Worm (Caenorhabditis elegans) whole organism, early embryonic: Measurements from ENCODE around the gene srv-10.
"Not testable (repeated sequence)": the region's sequence is repeated elsewhere in the genome, so short reads cannot be mapped to it uniquely, and the experiment has no call there.

Experiments
- B0310.2 ChIP-seq: sonication (generic microtip); optimal IDR thresholded peaks from 2 replicates; lab custom pipeline; 2016; ENCODE audit warnings: mild to moderate bottlenecking, missing genetic modification characterization, missing compliant biosample characterization
- F13C5.2 ChIP-seq: sonication (generic microtip); optimal IDR thresholded peaks from 2 replicates; lab custom pipeline; 2017; ENCODE audit warnings: mild to moderate bottlenecking, missing genetic modification characterization, inconsistent platforms, missing compliant biosample characterization
- aly-1 ChIP-seq: sonication (generic microtip); optimal IDR thresholded peaks from 2 replicates; lab custom pipeline; 2016; ENCODE audit warnings: missing genetic modification characterization, missing compliant biosample characterization
- ama-1 ChIP-seq: fragments of 150-350 bp; optimal IDR thresholded peaks from 2 replicates; lab custom pipeline; 2014
- ceh-13 ChIP-seq: fragments of 200-800 bp; sonication (Bioruptor generic); optimal IDR thresholded peaks from 2 replicates; lab custom pipeline; 2018; ENCODE audit warnings: mild to moderate bottlenecking, missing genetic modification characterization, missing compliant biosample characterization
- ceh-36 ChIP-seq: sonication (generic microtip); optimal IDR thresholded peaks from 2 replicates; lab custom pipeline; 2016; ENCODE audit warnings: missing genetic modification characterization, inconsistent platforms, missing compliant biosample characterization
- ets-7 ChIP-seq: sonication (generic microtip); optimal IDR thresholded peaks from 2 replicates; lab custom pipeline; 2016; ENCODE audit warnings: missing genotype, missing genetic modification characterization, missing compliant biosample characterization
- flt-1 ChIP-seq: fragments of 200-800 bp; sonication (Bioruptor generic); IDR thresholded peaks from 2 replicates; pipeline ENCODE4 v1.3.6; 2022; ENCODE audit warnings: missing genetic modification characterization, missing compliant biosample characterization
- hmbx-1 ChIP-seq: sonication (generic microtip); optimal IDR thresholded peaks from 2 replicates; lab custom pipeline; 2016; ENCODE audit warnings: mild to moderate bottlenecking, missing genetic modification characterization, missing compliant biosample characterization
- hmg-4 ChIP-seq: fragments of 200-800 bp; sonication (Bioruptor generic); optimal IDR thresholded peaks from 2 replicates; lab custom pipeline; 2018; ENCODE audit warnings: mild to moderate bottlenecking, missing genetic modification characterization, missing compliant biosample characterization
- hnd-1 ChIP-seq: sonication (generic microtip); optimal IDR thresholded peaks from 2 replicates; lab custom pipeline; 2016; ENCODE audit warnings: missing genetic modification characterization, missing compliant biosample characterization
- pes-1 ChIP-seq: fragments of 200-800 bp; sonication (Bioruptor generic); IDR thresholded peaks from 2 replicates; pipeline ENCODE4 v1.3.6; 2022; ENCODE audit warnings: missing genetic modification reagents, missing genetic modification characterization, missing compliant biosample characterization
- scrt-1 ChIP-seq: fragments of 200-800 bp; sonication (Bioruptor generic); IDR thresholded peaks from 2 replicates; pipeline ENCODE4 v1.3.6; 2022; ENCODE audit warnings: missing genetic modification characterization, missing compliant biosample characterization
- sea-1 ChIP-seq: fragments of 200-800 bp; sonication (Bioruptor generic); conservative IDR thresholded peaks from 2 replicates; pipeline ENCODE4 v1.3.6; 2022; ENCODE audit warnings: missing genetic modification characterization, missing compliant biosample characterization
- tbx-11 ChIP-seq: fragments of 200-800 bp; sonication (Bioruptor generic); IDR thresholded peaks from 2 replicates; pipeline ENCODE4 v1.3.6; 2022; ENCODE audit warnings: missing genetic modification characterization, missing compliant biosample characterization
- tbx-37 ChIP-seq: fragments of 200-800 bp; sonication (Bioruptor generic); conservative IDR thresholded peaks from 2 replicates; pipeline ENCODE4 v1.3.6; 2022; ENCODE audit warnings: missing genetic modification reagents, missing genetic modification characterization, missing compliant biosample characterization
- tra-4 ChIP-seq: sonication (generic microtip); optimal IDR thresholded peaks from 2 replicates; lab custom pipeline; 2017; ENCODE audit warnings: missing genetic modification characterization, missing compliant biosample characterization

srv-10 gene

DNA sequence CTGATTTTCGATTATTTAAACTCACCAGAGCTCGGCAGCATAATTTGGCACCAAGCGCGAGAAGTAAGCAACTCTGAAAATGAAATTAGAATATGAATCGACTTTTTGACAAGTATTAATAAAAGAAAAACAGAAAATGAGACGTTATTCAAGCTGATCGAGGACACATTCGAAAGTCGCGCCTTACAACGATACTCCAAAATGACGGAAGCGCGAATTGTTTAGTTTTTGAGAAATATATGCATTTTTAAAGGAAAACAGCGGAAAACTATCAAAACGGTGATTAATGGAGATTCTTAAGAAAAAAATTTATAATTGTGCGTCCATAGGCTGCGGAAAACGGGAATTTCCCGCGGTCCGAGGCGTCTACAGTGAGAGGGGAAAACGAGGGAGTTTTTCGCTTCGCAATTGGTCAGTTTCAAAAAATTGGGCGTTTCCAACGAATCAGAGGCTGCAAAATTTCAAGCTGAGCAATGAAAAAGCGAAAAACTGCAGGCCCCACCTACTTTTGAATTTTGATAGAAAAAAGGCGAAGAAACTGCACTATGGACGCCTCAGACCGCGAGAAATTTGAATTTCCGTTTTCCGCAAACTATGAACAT is 13.9 kb downstream of the srv-10 start, which contains the start of gene mes-4:
mes-4 (minus strand) TSS at position 73 of the 602 bp plus-strand sequence.
- TF ChIP-seq ceh-36 (no peak), F13C5.2 (peak; percentile 33)

DNA sequence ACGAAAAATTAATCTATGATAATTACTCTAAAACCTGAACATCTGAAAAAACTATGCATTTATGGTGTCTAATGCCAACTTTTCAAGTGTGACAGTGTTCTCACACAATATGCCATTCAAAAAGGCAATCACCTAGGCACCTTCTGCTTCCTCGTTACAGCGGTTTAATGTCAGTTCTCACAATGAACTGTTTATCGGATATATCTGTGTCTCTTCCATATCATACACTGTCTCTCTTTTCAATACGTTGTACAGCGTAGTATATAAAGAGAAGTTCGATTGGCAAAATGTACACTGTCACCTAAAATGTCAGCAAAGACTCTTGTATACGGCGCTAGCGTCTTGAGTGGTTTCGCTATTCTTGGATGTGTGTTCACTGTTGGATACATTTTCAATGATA is 18.0 kb downstream of the srv-10 start, which contains the start of gene col-162:
col-162 (plus strand) TSS at position 301 of the 400 bp plus-strand sequence.
- TF ChIP-seq tra-4 (tag; lab: Kevin White, UChicago) = no peak

DNA sequence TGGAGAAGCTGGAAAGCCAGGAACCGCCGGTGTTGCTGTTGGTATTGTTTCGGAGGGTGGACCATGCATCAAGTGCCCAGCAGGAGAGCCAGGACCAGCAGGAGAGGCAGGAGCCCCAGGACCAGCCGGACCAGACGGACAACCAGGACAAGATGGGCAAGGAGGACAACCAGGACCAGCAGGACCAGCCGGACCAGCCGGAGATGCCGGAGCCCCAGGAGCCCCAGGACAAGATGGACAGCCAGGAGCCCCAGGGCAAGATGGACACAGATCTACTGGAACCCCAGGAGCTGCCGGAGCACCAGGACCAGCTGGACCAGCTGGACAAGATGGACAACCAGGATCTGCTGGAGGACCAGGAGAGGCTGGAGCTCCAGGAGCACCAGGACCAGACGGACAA is 19.1 kb downstream of the srv-10 start:
- TF ChIP-seq flt-1 (GFP tag; lab: Robert Waterston, UW) = no peak
- TF ChIP-seq tbx-11 = no peak
- TF ChIP-seq aly-1 (tag; lab: Kevin White, UChicago) = no peak
- no peak for TF ChIP-seq hnd-1 (tag; lab: Kevin White, UChicago)
- TF ChIP-seq pes-1 = no peak
- no peak for TF ChIP-seq sea-1
- no peak for TF ChIP-seq ceh-13 (GFP tag; lab: Kevin White, UChicago)
- no peak for TF ChIP-seq scrt-1 (GFP tag; lab: Robert Waterston, UW)
- TF ChIP-seq hmg-4 (GFP tag; lab: Kevin White, UChicago) = no peak
- TF ChIP-seq tra-4 (tag; lab: Kevin White, UChicago) = no peak
- TF ChIP-seq B0310.2 (tag; lab: Kevin White, UChicago) = no peak
- TF ChIP-seq tbx-37 (GFP tag; lab: Robert Waterston, UW) = no peak
- TF ChIP-seq F13C5.2 = no peak
- no peak for TF ChIP-seq ama-1 (lab: Kevin White, UChicago)
- no peak for TF ChIP-seq hmbx-1 (tag; lab: Kevin White, UChicago)
- no peak for TF ChIP-seq ceh-36
- TF ChIP-seq ets-7 = no peak

DNA sequence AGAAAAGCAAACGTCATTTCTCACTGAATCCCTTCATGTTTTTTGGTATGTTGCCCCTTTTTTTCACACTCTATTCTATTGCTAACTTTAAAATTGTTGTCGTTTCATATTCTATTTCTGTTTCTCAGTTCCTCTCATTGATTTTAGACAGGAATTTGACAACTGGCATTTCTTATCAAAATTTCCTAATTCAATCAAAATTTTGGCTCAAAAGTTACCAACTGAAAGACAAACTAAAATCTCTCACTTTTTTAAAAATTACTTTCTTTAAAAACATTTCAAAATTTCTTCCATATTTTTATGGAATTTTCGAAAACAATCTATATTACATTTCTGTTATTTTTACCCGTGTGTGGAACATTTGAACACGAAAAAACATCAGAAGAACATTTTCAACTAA is 19.8 kb downstream of the srv-10 start, which contains the start of gene Y2H9A.6:
Y2H9A.6 (plus strand) TSS at position 301 of the 400 bp plus-strand sequence.
- TF ChIP-seq ets-7; flt-1 (GFP tag; lab: Robert Waterston, UW); scrt-1 (GFP tag; lab: Robert Waterston, UW): not testable (repeated sequence)

DNA sequence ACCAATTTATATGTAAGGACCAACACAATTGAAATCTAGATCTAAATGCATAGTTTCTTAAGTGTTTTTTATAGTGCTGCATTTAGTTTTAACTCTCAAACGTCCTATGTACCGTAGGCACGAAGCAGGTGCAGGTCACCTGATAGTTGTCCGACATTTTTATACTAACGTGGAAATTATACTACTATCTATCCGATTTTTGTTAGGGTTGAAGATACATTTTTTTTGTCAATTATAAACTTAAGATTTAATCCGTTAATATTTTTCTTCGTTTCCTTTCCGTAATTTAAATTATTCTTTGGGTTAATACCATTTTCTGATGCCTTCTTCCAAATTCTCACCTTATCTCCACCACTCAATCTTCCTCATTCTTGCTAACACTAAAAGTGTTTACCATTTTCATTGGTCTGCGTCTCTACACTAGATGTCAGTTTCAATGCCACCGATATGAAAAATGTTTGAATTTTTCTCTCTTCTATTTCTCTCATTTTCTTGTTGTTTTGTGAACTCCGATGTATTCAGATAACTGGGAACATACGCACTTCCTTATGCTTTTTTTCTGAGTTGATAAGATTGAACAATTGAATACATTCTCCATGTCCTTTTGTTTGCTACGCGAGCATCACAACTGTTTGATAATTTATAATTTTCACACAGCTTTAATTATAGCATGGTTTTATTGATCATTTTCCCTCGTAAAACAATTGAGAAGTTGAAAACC is 21.7 kb downstream of the srv-10 start, which contains the start of gene Y2H9A.4:
Y2H9A.4 (plus strand) TSS at position 671 of the 721 bp plus-strand sequence.
- TF ChIP-seq tbx-37 (GFP tag; lab: Robert Waterston, UW) = no peak
- TF ChIP-seq hmbx-1 (tag; lab: Kevin White, UChicago) = no peak
- TF ChIP-seq tbx-11 = no peak
- no peak for TF ChIP-seq flt-1 (GFP tag; lab: Robert Waterston, UW)
- TF ChIP-seq hnd-1 (tag; lab: Kevin White, UChicago) = no peak
- no peak for TF ChIP-seq scrt-1 (GFP tag; lab: Robert Waterston, UW)

DNA sequence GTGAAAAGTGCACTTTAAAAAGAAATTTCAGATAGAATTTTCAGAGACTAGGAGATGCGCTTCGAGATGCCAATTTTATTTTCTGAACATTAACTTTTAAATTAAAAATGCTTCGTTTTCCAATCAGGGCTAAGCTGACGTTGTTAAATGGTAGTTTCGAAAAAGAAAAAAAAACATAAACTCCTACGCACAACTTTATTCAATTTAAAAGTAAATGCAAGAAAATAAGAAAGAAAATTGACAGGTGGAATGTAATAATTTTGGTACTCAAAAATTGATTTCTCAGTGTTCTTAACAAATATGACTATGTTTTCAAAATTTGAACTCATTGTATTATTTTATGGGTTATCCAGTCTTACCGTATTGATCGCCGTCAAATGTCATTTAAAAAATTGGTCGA is 29.6 kb downstream of the srv-10 start, which contains the start of gene lurp-2:
lurp-2 (plus strand) TSS at position 301 of the 400 bp plus-strand sequence.
- TF ChIP-seq sea-1 (no peak), ama-1 (lab: Kevin White, UChicago) (no peak), ceh-13 (GFP tag; lab: Kevin White, UChicago) (no peak), B0310.2 (tag; lab: Kevin White, UChicago) (no peak), tbx-37 (GFP tag; lab: Robert Waterston, UW) (no peak), hnd-1 (tag; lab: Kevin White, UChicago) (no peak), ceh-36 (no peak), flt-1 (GFP tag; lab: Robert Waterston, UW) (no peak), hmg-4 (GFP tag; lab: Kevin White, UChicago) (no peak), tra-4 (tag; lab: Kevin White, UChicago) (no peak)

DNA sequence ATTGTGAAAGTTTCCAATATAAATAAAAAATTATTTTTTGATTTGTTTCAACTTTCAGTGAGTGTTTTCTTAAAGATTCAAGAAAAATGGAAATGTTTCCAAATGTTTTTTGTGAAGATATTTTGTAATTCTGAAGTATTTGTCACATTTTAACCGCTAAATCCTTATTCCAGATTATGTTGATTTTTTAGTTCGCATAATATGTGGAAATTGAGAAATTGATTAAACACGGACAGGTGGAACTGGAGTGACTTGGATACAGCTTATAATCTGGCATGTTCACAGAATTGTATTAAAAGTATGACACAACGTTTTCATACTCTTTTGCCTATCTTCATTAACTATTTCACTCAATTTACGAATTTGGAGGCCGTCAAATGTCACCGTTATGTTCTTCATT is 31.7 kb downstream of the srv-10 start, which contains the start of gene lurp-3:
lurp-3 (plus strand) TSS at position 301 of the 400 bp plus-strand sequence.
- no peak for TF ChIP-seq hmg-4 (GFP tag; lab: Kevin White, UChicago)
- no peak for TF ChIP-seq ama-1 (lab: Kevin White, UChicago)
- no peak for TF ChIP-seq hnd-1 (tag; lab: Kevin White, UChicago)

DNA sequence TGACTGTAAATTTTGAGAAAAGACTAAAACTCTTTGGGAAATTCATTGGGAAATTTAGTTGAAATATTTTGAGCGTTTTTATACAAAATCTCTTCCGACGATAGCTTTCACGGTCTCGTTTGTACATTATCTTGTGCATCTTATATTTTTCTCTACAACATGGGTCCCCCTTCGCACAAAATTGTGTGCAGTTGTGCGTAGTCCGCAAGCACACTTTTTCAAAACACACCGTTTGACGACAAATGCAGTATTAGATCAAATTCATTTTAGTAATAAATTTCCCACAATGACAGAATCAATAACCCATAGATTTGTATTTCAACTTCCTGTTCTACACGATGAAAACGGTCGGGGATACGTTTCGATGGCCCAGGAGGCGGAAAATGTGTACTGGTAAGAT is 34.1 kb downstream of the srv-10 start, which contains the start of gene F25H9.2:
F25H9.2 (plus strand) TSS at position 226 of the 400 bp plus-strand sequence.
- TF ChIP-seq pes-1 (no peak), ceh-13 (GFP tag; lab: Kevin White, UChicago) (no peak), scrt-1 (GFP tag; lab: Robert Waterston, UW) (no peak), ama-1 (lab: Kevin White, UChicago) (no peak), hmbx-1 (tag; lab: Kevin White, UChicago) (no peak), hnd-1 (tag; lab: Kevin White, UChicago) (no peak), tbx-37 (GFP tag; lab: Robert Waterston, UW) (no peak), tbx-11 (no peak), ets-7 (no peak), F13C5.2 (no peak), aly-1 (tag; lab: Kevin White, UChicago) (no peak), ceh-36 (no peak), flt-1 (GFP tag; lab: Robert Waterston, UW) (no peak)
